Worm (Caenorhabditis elegans) whole organism, mixed stage, embryonic: ENCODE results near the gene dpy-31.

Source experiments
- bed-3 ChIP-seq: fragments of 200-800 bp; sonication (Bioruptor generic); optimal IDR thresholded peaks from 3 replicates; lab custom pipeline; 2018; ENCODE audit warnings: mild to moderate bottlenecking, missing genetic modification characterization, moderate library complexity, missing compliant biosample characterization
- blmp-1 ChIP-seq: fragments of 150-350 bp; optimal IDR thresholded peaks from 2 replicates; lab custom pipeline; 2014; ENCODE audit warnings: missing biosample characterization, missing genetic modification characterization
- ceh-39 ChIP-seq: fragments of 150-350 bp; optimal IDR thresholded peaks from 2 replicates; lab custom pipeline; 2014; ENCODE audit warnings: missing biosample characterization, missing genetic modification characterization
- ceh-83 ChIP-seq: fragments of 200-800 bp; sonication (Bioruptor generic); optimal IDR thresholded peaks from 2 replicates; lab custom pipeline; 2018; ENCODE audit warnings: mild to moderate bottlenecking, missing genetic modification characterization, missing compliant biosample characterization
- ces-1 ChIP-seq: fragments of 150-350 bp; optimal IDR thresholded peaks from 2 replicates; lab custom pipeline; 2014; ENCODE audit warnings: missing biosample characterization, missing genetic modification reagents, missing genetic modification characterization
- cnd-1 ChIP-seq: fragments of 200-800 bp; sonication (Bioruptor generic); optimal IDR thresholded peaks from 2 replicates; lab custom pipeline; 2018; ENCODE audit warnings: mild to moderate bottlenecking, missing genetic modification characterization, missing compliant biosample characterization
- drap-1 ChIP-seq: fragments of 200-800 bp; sonication (Bioruptor generic); optimal IDR thresholded peaks from 3 replicates; lab custom pipeline; 2018; ENCODE audit warnings: mild to moderate bottlenecking, missing genetic modification characterization, missing compliant biosample characterization
- elt-1 ChIP-seq: sonication (generic microtip); optimal IDR thresholded peaks from 2 replicates; lab custom pipeline; 2017; ENCODE audit warnings: missing genetic modification characterization, mild to moderate bottlenecking, missing compliant biosample characterization, antibody characterized with exemption, moderate library complexity, borderline replicate concordance; ENCODE audit not compliant: insufficient read depth
- elt-3 ChIP-seq: fragments of 150-350 bp; optimal IDR thresholded peaks from 2 replicates; lab custom pipeline; 2014; ENCODE audit warnings: missing biosample characterization, missing genetic modification characterization
- ham-2 ChIP-seq: fragments of 200-800 bp; sonication (Bioruptor generic); optimal IDR thresholded peaks from 2 replicates; lab custom pipeline; 2018; ENCODE audit warnings: mild to moderate bottlenecking, missing genetic modification characterization, missing compliant biosample characterization
- hlh-1 ChIP-seq: fragments of 150-350 bp; optimal IDR thresholded peaks from 2 replicates; lab custom pipeline; 2014; ENCODE audit warnings: missing biosample characterization, missing genetic modification reagents, missing genetic modification characterization
- lin-13 ChIP-seq: fragments of 150-350 bp; optimal IDR thresholded peaks from 2 replicates; lab custom pipeline; 2014; ENCODE audit warnings: missing biosample characterization, missing genetic modification characterization
- lin-32 ChIP-seq: fragments of 200-800 bp; sonication (Bioruptor generic); optimal IDR thresholded peaks from 2 replicates; lab custom pipeline; 2018; ENCODE audit warnings: mild to moderate bottlenecking, missing genetic modification characterization, missing compliant biosample characterization
- lsy-2 ChIP-seq: fragments of 150-350 bp; optimal IDR thresholded peaks from 2 replicates; lab custom pipeline; 2014; ENCODE audit warnings: missing biosample characterization, missing genetic modification characterization
- mab-5 ChIP-seq: fragments of 150-350 bp; optimal IDR thresholded peaks from 2 replicates; lab custom pipeline; 2014; ENCODE audit warnings: missing biosample characterization, missing genetic modification characterization
- mep-1 ChIP-seq: fragments of 150-350 bp; optimal IDR thresholded peaks from 2 replicates; lab custom pipeline; 2017; ENCODE audit warnings: missing biosample characterization, missing genetic modification reagents, missing genetic modification characterization, inconsistent platforms
- mls-2 ChIP-seq: sonication (generic microtip); optimal IDR thresholded peaks from 2 replicates; lab custom pipeline; 2016; ENCODE audit warnings: mild to moderate bottlenecking, missing genetic modification characterization, moderate library complexity, missing compliant biosample characterization
- nhr-12 ChIP-seq: fragments of 150-350 bp; optimal IDR thresholded peaks from 2 replicates; lab custom pipeline; 2014; ENCODE audit warnings: missing biosample characterization, missing genetic modification characterization
- nhr-2 ChIP-seq: fragments of 150-350 bp; optimal IDR thresholded peaks from 2 replicates; lab custom pipeline; 2014; ENCODE audit warnings: missing biosample characterization, missing genetic modification characterization
- nhr-237 ChIP-seq: fragments of 150-350 bp; optimal IDR thresholded peaks from 2 replicates; lab custom pipeline; 2014; ENCODE audit warnings: missing biosample characterization, missing genetic modification characterization
- nhr-28 ChIP-seq: fragments of 150-350 bp; optimal IDR thresholded peaks from 2 replicates; lab custom pipeline; 2014; ENCODE audit warnings: missing biosample characterization, missing genetic modification characterization
- nhr-76 ChIP-seq: sonication (generic microtip); optimal IDR thresholded peaks from 2 replicates; lab custom pipeline; 2017; ENCODE audit warnings: missing biosample characterization, missing genetic modification characterization
- pha-4 ChIP-seq: fragments of 150-350 bp; optimal IDR thresholded peaks from 2 replicates; lab custom pipeline; 2018; ENCODE audit warnings: missing biosample characterization, missing genetic modification reagents, missing genetic modification characterization
- sem-2 ChIP-seq: fragments of 200-800 bp; sonication (Bioruptor generic); optimal IDR thresholded peaks from 2 replicates; lab custom pipeline; 2018; ENCODE audit warnings: mild to moderate bottlenecking, missing genetic modification characterization, missing compliant biosample characterization
- snpc-4 ChIP-seq: fragments of 150-350 bp; optimal IDR thresholded peaks from 2 replicates; lab custom pipeline; 2014; ENCODE audit warnings: missing biosample characterization, missing genetic modification characterization
- sptf-1 ChIP-seq: sonication (generic microtip); optimal IDR thresholded peaks from 2 replicates; lab custom pipeline; 2017; ENCODE audit warnings: mild to moderate bottlenecking, missing genetic modification characterization, moderate library complexity, missing compliant biosample characterization
- tbx-8 ChIP-seq: fragments of 200-800 bp; sonication (Bioruptor generic); optimal IDR thresholded peaks from 2 replicates; lab custom pipeline; 2018; ENCODE audit warnings: mild to moderate bottlenecking, missing genetic modification characterization, moderate library complexity, missing compliant biosample characterization
- unc-120 ChIP-seq: sonication (generic microtip); optimal IDR thresholded peaks from 2 replicates; lab custom pipeline; 2017; ENCODE audit warnings: missing genetic modification characterization, missing compliant biosample characterization; ENCODE audit not compliant: poor library complexity, severe bottlenecking
- unc-62 ChIP-seq: fragments of 150-350 bp; optimal IDR thresholded peaks from 2 replicates; lab custom pipeline; 2014; ENCODE audit warnings: missing biosample characterization, missing genetic modification reagents, missing genetic modification characterization
- ztf-11 ChIP-seq: fragments of 150-350 bp; optimal IDR thresholded peaks from 2 replicates; lab custom pipeline; 2014; ENCODE audit warnings: missing biosample characterization, missing genetic modification characterization

dpy-31 gene

ce11 chrIII:7184022-7184421 is 18.0 kb upstream of the dpy-31 start, which contains the start of gene yju-2:
TSS of gene yju-2 (plus strand) at chrIII:7184336.
- peak; percentile 24 for TF ChIP-seq ceh-39 (tag; lab: Kevin White, UChicago)
- peak; percentile 69 for TF ChIP-seq ces-1 (GFP tag; lab: Kevin White, UChicago)
- TF ChIP-seq sptf-1 (tag; lab: Kevin White, UChicago), result peak; percentile 4
- TF ChIP-seq drap-1 (GFP tag; lab: Kevin White, UChicago), result no peak
- TF ChIP-seq mls-2 (tag; lab: Kevin White, UChicago), result no peak
- TF ChIP-seq nhr-237, result peak; percentile 47
- TF ChIP-seq lsy-2 (tag; lab: Kevin White, UChicago), result peak; percentile 70
- TF ChIP-seq pha-4 (tag; lab: Kevin White, UChicago), result peak; percentile 82

- TF ChIP-seq nhr-237, result no peak
- no peak for TF ChIP-seq hlh-1
- no peak for TF ChIP-seq drap-1 (GFP tag; lab: Kevin White, UChicago)
- TF ChIP-seq ztf-11 (tag; lab: Kevin White, UChicago), result no peak
- TF ChIP-seq nhr-12 (tag; lab: Kevin White, UChicago), result no peak
- no peak for TF ChIP-seq nhr-2 (tag; lab: Kevin White, UChicago)
- TF ChIP-seq mab-5 (tag; lab: Kevin White, UChicago), result no peak
- TF ChIP-seq ham-2 (GFP tag; lab: Kevin White, UChicago), result no peak
- no peak for TF ChIP-seq ceh-83 (GFP tag; lab: Kevin White, UChicago)
- no peak for TF ChIP-seq mls-2 (tag; lab: Kevin White, UChicago)
These were observed 16.5 kb upstream of the dpy-31 start, which contains the start of gene F37C12.14 for ce11 chrIII:7185473-7185872. TSS of gene F37C12.14 (minus strand) at chrIII:7185573.

- TF ChIP-seq elt-3 (tag; lab: Kevin White, UChicago) (no peak), tbx-8 (GFP tag; lab: Kevin White, UChicago) (no peak), nhr-28 (no peak), pha-4 (tag; lab: Kevin White, UChicago) (no peak), sptf-1 (tag; lab: Kevin White, UChicago) (no peak), ham-2 (GFP tag; lab: Kevin White, UChicago) (no peak), lin-32 (GFP tag; lab: Kevin White, UChicago) (no peak), drap-1 (GFP tag; lab: Kevin White, UChicago) (no peak), ztf-11 (tag; lab: Kevin White, UChicago) (no peak), sem-2 (GFP tag; lab: Kevin White, UChicago) (no peak), unc-62 (GFP tag; lab: Kevin White, UChicago) (no peak), cnd-1 (tag; lab: Kevin White, UChicago) (no peak), mep-1 (no peak), nhr-2 (tag; lab: Kevin White, UChicago) (no peak), elt-1 (tag; lab: Kevin White, UChicago) (no peak), lsy-2 (tag; lab: Kevin White, UChicago) (no peak)
- TF ChIP-seq, all 35 proteins: peak for 0
These were observed 13.5 kb upstream of the dpy-31 start, which contains the start of the genes F37C12.21 and F37C12.10 for ce11 chrIII:7188300-7189052. TSS of gene F37C12.21 (plus strand) at chrIII:7188357. TSS of gene F37C12.10 (minus strand) at chrIII:7188384.

ce11 chrIII:7189581-7190128 is 12.4 kb upstream of the dpy-31 start, which contains the start of gene rps-21:
TSS of gene rps-21 (minus strand) at chrIII:7189631.
- TF ChIP-seq drap-1 (GFP tag; lab: Kevin White, UChicago), result no peak
- peak; percentile 85 for TF ChIP-seq nhr-237
- no peak for TF ChIP-seq ham-2 (GFP tag; lab: Kevin White, UChicago)
- peak; percentile 16 for TF ChIP-seq lin-13 (tag; lab: Kevin White, UChicago)
- TF ChIP-seq ceh-39 (tag; lab: Kevin White, UChicago), result peak; percentile 73
- TF ChIP-seq blmp-1 (tag; lab: Kevin White, UChicago), result no peak
- TF ChIP-seq tbx-8 (GFP tag; lab: Kevin White, UChicago), result no peak
- peak; percentile 92 for TF ChIP-seq ces-1 (GFP tag; lab: Kevin White, UChicago)
- TF ChIP-seq ztf-11 (tag; lab: Kevin White, UChicago), result no peak
- peak; percentile 26 for TF ChIP-seq sptf-1 (tag; lab: Kevin White, UChicago)
- TF ChIP-seq nhr-76 (tag; lab: Kevin White, UChicago), result no peak
- TF ChIP-seq pha-4 (tag; lab: Kevin White, UChicago), result peak; percentile 54
- TF ChIP-seq mep-1, result peak; percentile 87
- TF ChIP-seq bed-3 (GFP tag; lab: Kevin White, UChicago), result no peak
- no peak for TF ChIP-seq snpc-4 (tag; lab: Kevin White, UChicago)
- peak; percentile 6 for TF ChIP-seq unc-120
- peak; percentile 82 for TF ChIP-seq lsy-2 (tag; lab: Kevin White, UChicago)
- TF ChIP-seq unc-62 (GFP tag; lab: Kevin White, UChicago), result peak; percentile 3
